Fruit fly (Drosophila melanogaster): Measurements from ENCODE around the gene CG13731.

dm6 chr3L:17379311-17379710 lies 9.4 kb downstream of the CG13731 start, which contains the start of gene Cad74A:
- TF ChIP-seq fd96Ca (GFP tag; IDR thresholded peaks at IDR 0.05) = no peak
- no peak for TF ChIP-seq CG12605 (GFP tag; IDR thresholded peaks at IDR 0.05)
- peak; percentile 51; the same call in 2 of the 3 replicates for TF ChIP-seq CG4496 (GFP tag; IDR thresholded peaks at IDR 0.05)
- TF ChIP-seq CG14655 (GFP tag; optimal IDR thresholded peaks at IDR 0.05) = no peak
- TF ChIP-seq CG9948 (tag; optimal IDR thresholded peaks at IDR 0.05) = no peak
- TF ChIP-seq CG32121 (GFP tag; IDR thresholded peaks at IDR 0.05) = no peak
